Worm (Caenorhabditis elegans): ENCODE results near the gene M04C3.2.

ce11 chrV:19428936-19429335, 19.8 kb downstream of the M04C3.2 start:
- no peak for TF ChIP-seq T20F7.1 (GFP tag; optimal IDR thresholded peaks at IDR 0.05)
- TF ChIP-seq skn-1 (tag; optimal IDR thresholded peaks at IDR 0.05), result no peak
- no peak for TF ChIP-seq pqm-1 (tag; optimal IDR thresholded peaks at IDR 0.05)
